Fruit fly (Drosophila melanogaster): Measurements from ENCODE around the gene Got2.

DNA sequence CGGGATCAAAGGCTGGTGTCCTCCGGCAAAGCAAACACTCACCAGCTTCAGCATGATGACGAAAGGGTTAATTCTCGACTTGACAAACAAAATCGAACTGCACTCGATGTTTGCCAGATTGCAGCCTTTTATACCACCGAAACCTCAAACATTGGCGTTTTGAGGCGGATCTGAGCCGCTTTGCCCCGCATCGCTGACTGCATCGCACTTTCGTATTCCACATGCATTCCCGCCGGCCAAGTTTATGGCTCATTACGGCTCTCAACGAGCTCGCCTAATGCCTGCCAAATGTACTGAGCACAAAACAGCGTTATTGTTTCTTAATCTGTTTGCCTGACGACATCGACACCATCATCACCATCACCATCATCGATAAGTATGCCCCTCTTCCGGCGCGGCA, 19.5 kb upstream of the Got2 start, which contains the start of gene CG15353:
- TF ChIP-seq Mes4 (GFP tag; optimal IDR thresholded peaks at IDR 0.05) (no peak), cad (GFP tag; optimal IDR thresholded peaks at IDR 0.05) (no peak), sima (GFP tag; optimal IDR thresholded peaks at IDR 0.05) (no peak), tll (GFP tag; optimal IDR thresholded peaks at IDR 0.05) (no peak), Gug (GFP tag; IDR thresholded peaks at IDR 0.05) (no peak), CG1832 (GFP tag; optimal IDR thresholded peaks at IDR 0.05) (no peak), eyg (GFP tag; optimal IDR thresholded peaks at IDR 0.05) (no peak), Atf-2 (GFP tag; optimal IDR thresholded peaks at IDR 0.05) (no peak), CG2678 (tag; optimal IDR thresholded peaks at IDR 0.05) (no peak), CG4424 (GFP tag; optimal IDR thresholded peaks at IDR 0.05) (no peak)

Measured in whole organism, embryonic.